Worm (Caenorhabditis elegans) whole organism, L4 larva: ENCODE data around the gene C01B9.1.
A peak's percentile ranks its signal among the peaks of the same experiment; 100 is the strongest.

Experiments used
- F10B5.3 ChIP-seq: sonication (generic microtip); optimal IDR thresholded peaks from 2 replicates; lab custom pipeline; 2016; ENCODE audit warnings: mild to moderate bottlenecking, missing genetic modification characterization, missing compliant biosample characterization
- F49E8.2 ChIP-seq: sonication (generic microtip); optimal IDR thresholded peaks from 2 replicates; lab custom pipeline; 2016; ENCODE audit warnings: missing compliant biosample characterization, mild to moderate bottlenecking, missing genetic modification characterization, borderline replicate concordance
- T20F7.1 ChIP-seq: fragments of 200-800 bp; sonication (Bioruptor generic); optimal IDR thresholded peaks from 2 replicates; lab custom pipeline; 2018; ENCODE audit warnings: mild to moderate bottlenecking, missing genetic modification characterization, missing compliant biosample characterization
- Y48G9A.11 ChIP-seq: fragments of 200-800 bp; sonication (Bioruptor generic); IDR thresholded peaks from 2 replicates; pipeline ENCODE4 v1.3.6; 2022; ENCODE audit warnings: missing genetic modification reagents, missing genetic modification characterization, missing compliant biosample characterization
- Y75B8A.6 ChIP-seq: fragments of 200-800 bp; sonication (Bioruptor generic); IDR thresholded peaks from 2 replicates; pipeline ENCODE4 v1.3.6; 2022; ENCODE audit warnings: missing genetic modification reagents, missing genetic modification characterization, missing compliant biosample characterization
- aha-1 ChIP-seq: fragments of 150-350 bp; peaks from one replicate; lab custom pipeline; 2014; ENCODE audit warnings: missing biosample characterization, missing genetic modification characterization
- ceh-32 ChIP-seq: sonication (generic microtip); optimal IDR thresholded peaks from 2 replicates; lab custom pipeline; 2016; ENCODE audit warnings: mild to moderate bottlenecking, missing genetic modification characterization, missing compliant biosample characterization; ENCODE audit not compliant: poor library complexity
- cey-2 ChIP-seq: sonication (generic microtip); optimal IDR thresholded peaks from 3 replicates; lab custom pipeline; 2017; ENCODE audit warnings: missing genetic modification characterization, mild to moderate bottlenecking, missing compliant biosample characterization, antibody characterized with exemption, borderline replicate concordance; ENCODE audit not compliant: insufficient read depth
- daf-16 ChIP-seq, 3 experiments: sonication (generic microtip); optimal IDR thresholded peaks; 2 replicates each; lab custom pipeline; 2016 to 2017; ENCODE audit warnings: missing genetic modification characterization in 3 of 3, missing genetic modification reagents in 3 of 3, mild to moderate bottlenecking in 2 of 3, missing compliant biosample characterization in 2 of 3, missing biosample characterization in 1 of 3, moderate library complexity in 1 of 3
- daf-8 ChIP-seq: fragments of 200-800 bp; sonication (Bioruptor generic); IDR thresholded peaks from 2 replicates; pipeline ENCODE4 v1.3.6; 2022; ENCODE audit warnings: missing genetic modification characterization, missing compliant biosample characterization
- dmd-6 ChIP-seq: fragments of 200-800 bp; sonication (Bioruptor generic); IDR thresholded peaks from 2 replicates; pipeline ENCODE4 v1.3.6; 2022; ENCODE audit warnings: missing genetic modification reagents, missing genetic modification characterization, missing compliant biosample characterization
- dpl-1 ChIP-seq: fragments of 150-350 bp; optimal IDR thresholded peaks from 2 replicates; lab custom pipeline; 2014; ENCODE audit warnings: missing biosample characterization, missing genetic modification reagents, missing genetic modification characterization
- dve-1 ChIP-seq: sonication (generic microtip); optimal IDR thresholded peaks from 2 replicates; lab custom pipeline; 2017; ENCODE audit warnings: antibody characterized with exemption, mild to moderate bottlenecking, missing genetic modification characterization, missing compliant biosample characterization; ENCODE audit not compliant: insufficient read depth
- hif-1 ChIP-seq, 2 experiments: sonication (generic microtip); optimal IDR thresholded peaks; 2 replicates each; lab custom pipeline; 2016 to 2017; ENCODE audit warnings: missing compliant biosample characterization in 2 of 2, missing genetic modification characterization in 2 of 2, missing genetic modification reagents in 2 of 2, missing genotype in 2 of 2, mild to moderate bottlenecking in 1 of 2
- lin-38 ChIP-seq: fragments of 200-800 bp; sonication (Bioruptor generic); IDR thresholded peaks from 2 replicates; pipeline ENCODE4 v1.3.6; 2022; ENCODE audit warnings: missing genetic modification reagents, missing genetic modification characterization, missing compliant biosample characterization
- lin-39 ChIP-seq: fragments of 150-350 bp; optimal IDR thresholded peaks from 2 replicates; lab custom pipeline; 2014; ENCODE audit warnings: missing biosample characterization, missing genetic modification reagents, missing genetic modification characterization
- lir-3 ChIP-seq: sonication (generic microtip); optimal IDR thresholded peaks from 2 replicates; lab custom pipeline; 2016; ENCODE audit warnings: mild to moderate bottlenecking, missing genetic modification characterization, missing compliant biosample characterization
- lsy-2 ChIP-seq, 2 experiments: fragments of 150-350 bp in 1 of 2; sonication (generic microtip) in 1 of 2; optimal IDR thresholded peaks; 2 replicates each; lab custom pipeline; 2014 to 2017; ENCODE audit warnings: missing biosample characterization in 2 of 2, missing genetic modification characterization in 2 of 2
- madf-9 ChIP-seq: fragments of 200-800 bp; sonication (Bioruptor generic); conservative IDR thresholded peaks from 2 replicates; pipeline ENCODE4 v1.3.6; 2022; ENCODE audit warnings: missing genetic modification reagents, missing genetic modification characterization, missing compliant biosample characterization
- mdl-1 ChIP-seq, 2 experiments: fragments of 150-350 bp in 1 of 2; sonication (generic microtip) in 1 of 2; optimal IDR thresholded peaks; 2 replicates each; lab custom pipeline; 2014 to 2017; ENCODE audit warnings: missing biosample characterization in 2 of 2, missing genetic modification characterization in 2 of 2
- mdt-29 ChIP-seq: fragments of 200-800 bp; sonication (Bioruptor generic); IDR thresholded peaks from 2 replicates; pipeline ENCODE4 v1.3.6; 2022; ENCODE audit warnings: missing genetic modification reagents, missing genetic modification characterization, missing compliant biosample characterization
- mes-2 ChIP-seq: sonication (generic microtip); optimal IDR thresholded peaks from 2 replicates; lab custom pipeline; 2016; ENCODE audit warnings: missing genotype, mild to moderate bottlenecking, missing genetic modification characterization, missing compliant biosample characterization; ENCODE audit not compliant: poor library complexity, severe bottlenecking
- mxl-3 ChIP-seq: fragments of 200-800 bp; sonication (Bioruptor generic); optimal IDR thresholded peaks from 2 replicates; lab custom pipeline; 2018; ENCODE audit warnings: mild to moderate bottlenecking, missing genetic modification characterization, missing compliant biosample characterization
- nhr-6 ChIP-seq: fragments of 150-350 bp; optimal IDR thresholded peaks from 2 replicates; lab custom pipeline; 2014; ENCODE audit warnings: missing biosample characterization, missing genetic modification characterization
- spr-1 ChIP-seq: sonication (generic microtip); optimal IDR thresholded peaks from 2 replicates; lab custom pipeline; 2016; ENCODE audit warnings: mild to moderate bottlenecking, missing genetic modification characterization, missing compliant biosample characterization
- spr-3 ChIP-seq: fragments of 200-800 bp; sonication (Bioruptor generic); optimal IDR thresholded peaks from 2 replicates; lab custom pipeline; 2018; ENCODE audit warnings: mild to moderate bottlenecking, missing genetic modification characterization, missing compliant biosample characterization
- unc-130 ChIP-seq: sonication (generic microtip); optimal IDR thresholded peaks from 2 replicates; lab custom pipeline; 2016; ENCODE audit warnings: missing genetic modification reagents, missing genetic modification characterization, missing compliant biosample characterization
- zfp-2 ChIP-seq: sonication (generic microtip); optimal IDR thresholded peaks from 2 replicates; lab custom pipeline; 2016; ENCODE audit warnings: mild to moderate bottlenecking, missing genetic modification characterization, missing compliant biosample characterization
- ztf-7 ChIP-seq: fragments of 150-350 bp; optimal IDR thresholded peaks from 2 replicates; lab custom pipeline; 2014; ENCODE audit warnings: missing biosample characterization, missing genetic modification characterization

C01B9.1 gene

DNA sequence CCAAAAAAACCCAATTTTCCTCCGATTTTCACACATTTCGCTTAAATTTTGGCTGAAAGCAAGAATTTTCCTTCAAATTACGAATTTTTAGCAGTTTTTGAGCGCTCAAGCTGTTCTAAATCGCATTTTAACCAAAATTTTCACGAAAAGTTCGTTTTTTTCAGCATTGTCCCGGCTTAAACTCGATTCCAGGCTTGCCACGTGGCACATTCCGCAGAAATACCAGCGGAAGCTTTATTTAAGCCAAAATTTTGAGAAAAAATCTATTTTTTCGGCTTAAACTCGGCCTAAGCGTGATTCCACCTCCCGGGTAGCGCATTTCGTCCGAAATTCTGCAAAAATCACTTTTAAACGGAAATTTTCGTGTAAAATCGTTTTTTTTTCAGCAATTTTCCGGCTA lies 47.6 kb upstream of the C01B9.1 start:
- no peak for TF ChIP-seq T20F7.1 (GFP tag; lab: Kevin White, UChicago)
- peak; percentile 44; the same call in 1 of the 2 replicates for TF ChIP-seq lin-38 (GFP tag; lab: Robert Waterston, UW)

DNA sequence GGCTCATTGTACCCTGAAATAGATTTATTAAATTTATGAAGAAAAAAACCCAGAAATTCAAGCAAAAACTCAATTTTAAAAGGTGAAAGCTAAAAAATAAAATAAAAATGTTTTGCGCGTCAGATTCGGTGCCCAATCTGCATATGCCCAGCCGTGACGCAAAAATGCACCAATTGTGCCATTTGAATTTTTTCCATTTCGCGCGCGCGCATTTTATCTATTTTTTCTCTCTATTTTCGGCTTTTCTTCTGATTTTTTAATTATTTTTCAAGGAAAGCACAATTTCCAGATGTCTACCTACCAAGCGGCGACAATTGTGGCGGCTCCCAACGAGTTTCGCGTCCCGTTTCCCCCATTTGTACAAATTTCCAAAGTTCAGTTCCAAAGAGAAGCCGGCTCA lies 45.6 kb upstream of the C01B9.1 start, which contains the start of the genes Y54G9A.7 and bub-3:
Gene Y54G9A.7, minus strand, starts transcription at position 7 of the 400 bp plus-strand sequence.
Gene bub-3, plus strand, starts transcription at position 270 of the 400 bp plus-strand sequence.
- TF ChIP-seq lin-38 (GFP tag; lab: Robert Waterston, UW) (peak; percentile 67), unc-130 (GFP tag; lab: Kevin White, UChicago) (peak; percentile 25), aha-1 (peak; percentile 71), cey-2 (tag; lab: Kevin White, UChicago) (no peak), lsy-2 (tag; optimal IDR thresholded peaks at IDR 0.05; lab: Kevin White, UChicago) (peak in 1 of 2 experiments; percentile 31), dpl-1 (GFP tag; lab: Kevin White, UChicago) (peak; percentile 52), mxl-3 (no peak), mes-2 (tag; lab: Kevin White, UChicago) (peak; percentile 53)

DNA sequence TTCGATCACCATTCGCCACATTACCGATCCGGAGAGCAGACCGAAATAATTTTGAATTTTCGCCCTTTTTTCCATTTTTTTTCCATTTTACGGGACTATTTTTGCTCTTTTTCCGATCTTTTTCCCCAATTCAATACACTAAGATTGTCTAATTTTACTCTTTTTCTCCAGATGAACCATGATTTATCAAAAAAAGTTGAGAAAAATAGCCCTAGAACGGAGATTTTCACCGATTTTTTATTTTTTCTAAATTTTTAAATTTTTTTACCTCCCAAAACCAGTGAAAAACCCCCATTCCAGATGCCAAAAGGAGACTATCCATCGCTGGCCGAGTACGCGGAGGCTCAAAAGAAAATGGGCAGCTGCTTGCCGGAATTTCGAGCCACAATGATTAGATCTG lies 42.0 kb upstream of the C01B9.1 start, which contains the start of gene Y54G9A.9:
Gene Y54G9A.9, plus strand, starts transcription at position 301 of the 400 bp plus-strand sequence.
- TF ChIP-seq dve-1 (tag; lab: Kevin White, UChicago), result no peak
- no peak for TF ChIP-seq spr-1
- no peak for TF ChIP-seq ztf-7 (tag; lab: Kevin White, UChicago)
- no peak for TF ChIP-seq T20F7.1 (GFP tag; lab: Kevin White, UChicago)
- TF ChIP-seq F10B5.3, result no peak

DNA sequence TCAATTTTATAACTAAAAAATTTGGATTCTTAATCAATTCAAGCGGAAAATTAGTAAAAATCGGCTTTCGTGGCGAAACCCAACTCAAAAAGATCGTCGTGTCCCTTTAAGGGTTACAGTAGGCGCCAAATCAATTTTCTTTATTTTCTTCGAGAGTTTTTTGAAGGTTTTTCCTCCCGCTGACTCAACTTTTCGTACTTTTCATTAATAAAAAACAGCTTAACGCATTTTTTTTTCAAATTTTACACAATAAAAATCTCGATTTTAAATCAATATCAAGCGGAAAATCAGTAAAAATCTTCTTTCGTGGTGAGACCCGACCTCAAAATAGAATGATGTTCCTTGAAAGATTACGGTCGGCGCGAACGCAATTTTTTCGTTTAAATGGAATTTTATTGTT lies 39.2 kb upstream of the C01B9.1 start:
- peak; percentile 77 for TF ChIP-seq F49E8.2 (tag; lab: Kevin White, UChicago)
- TF ChIP-seq mdt-29 (GFP tag; lab: Robert Waterston, UW), result no peak
- TF ChIP-seq lir-3 (tag; lab: Kevin White, UChicago), result no peak
- TF ChIP-seq ceh-32 (tag; lab: Kevin White, UChicago), result no peak
- no peak for TF ChIP-seq spr-3 (GFP tag; lab: Kevin White, UChicago)
- no peak for TF ChIP-seq Y75B8A.6
- no peak for TF ChIP-seq nhr-6 (tag; lab: Kevin White, UChicago)

DNA sequence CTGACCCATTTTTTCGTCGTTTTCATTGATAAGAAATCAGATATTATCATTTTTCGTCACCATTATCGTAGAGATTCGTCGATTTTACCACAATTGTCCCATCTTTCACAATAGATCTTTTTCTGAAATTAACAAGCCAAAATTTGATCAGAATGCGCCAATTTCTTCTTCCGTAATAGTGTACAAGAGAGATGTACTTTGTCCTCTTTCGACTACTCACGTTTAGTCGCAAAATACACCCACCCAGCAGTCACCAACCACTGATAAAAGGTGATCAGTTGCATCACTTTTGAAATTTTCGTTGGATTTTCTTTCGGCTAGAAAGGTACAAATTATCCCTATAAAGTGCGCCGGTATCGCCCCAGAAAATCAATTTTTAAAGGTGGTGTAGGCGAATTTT lies 38.8 kb upstream of the C01B9.1 start:
- peak in 1 of 2 experiments; percentile 96 for TF ChIP-seq hif-1 (tag; optimal IDR thresholded peaks at IDR 0.05; lab: Kevin White, UChicago)
- TF ChIP-seq daf-8 (GFP tag; lab: Robert Waterston, UW), result no peak
- no peak for TF ChIP-seq lin-39 (tag; lab: Kevin White, UChicago)
- TF ChIP-seq madf-9, result no peak
- no peak for TF ChIP-seq zfp-2
- no peak for TF ChIP-seq daf-16 (GFP tag; optimal IDR thresholded peaks at IDR 0.05; lab: Kevin White, UChicago)
- TF ChIP-seq daf-16 (tag; optimal IDR thresholded peaks at IDR 0.05; lab: Kevin White, UChicago), result peak; percentile 41
- TF ChIP-seq dmd-6 (GFP tag; lab: Robert Waterston, UW), result 0 out of 2 replicates have a peak, but pooled peaks have one; percentile 12
- TF ChIP-seq mdl-1 (tag; optimal IDR thresholded peaks at IDR 0.05; lab: Kevin White, UChicago), result no peak
- TF ChIP-seq, all 104 proteins: peak for 3

DNA sequence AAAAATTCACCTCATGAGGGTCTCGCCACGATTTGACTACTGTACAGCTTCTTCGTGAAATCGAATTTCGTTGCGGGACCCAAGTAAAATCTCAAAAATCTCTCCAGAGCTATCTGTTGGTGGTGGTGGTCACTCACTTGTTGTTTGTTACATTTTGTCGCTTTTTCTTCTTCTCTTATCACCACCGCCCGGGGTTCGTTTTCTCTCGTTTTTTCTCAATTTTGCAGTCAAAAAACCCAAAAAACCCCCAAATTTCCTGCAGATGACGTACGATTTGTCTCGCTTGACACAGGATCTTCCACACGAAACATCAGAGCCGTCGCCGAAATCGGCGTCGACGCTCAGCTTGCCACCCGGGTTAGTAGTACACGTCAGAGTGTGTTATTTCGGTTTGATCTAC lies 35.3 kb upstream of the C01B9.1 start, which contains the start of gene R06B9.5:
Gene R06B9.5, plus strand, starts transcription at position 232 of the 400 bp plus-strand sequence.
- TF ChIP-seq Y48G9A.11 (GFP tag; lab: Robert Waterston, UW), result no peak
- TF ChIP-seq daf-16 (GFP tag; optimal IDR thresholded peaks at IDR 0.05; lab: Kevin White, UChicago), result no peak
- TF ChIP-seq daf-16 (tag; optimal IDR thresholded peaks at IDR 0.05; lab: Kevin White, UChicago), result peak; percentile 5
